Fruit fly (Drosophila melanogaster) whole organism, prepupa: ENCODE measurements around the gene Bx42.
"Not testable (repeated sequence)": the region's sequence is repeated elsewhere in the genome, so short reads cannot be mapped to it uniquely, and the experiment has no call there.

Source experiments
- CG11294 ChIP-seq: fragments of 200-800 bp; sonication (Bioruptor generic); IDR thresholded peaks from 2 replicates; pipeline ENCODE4 v1.3.6; 2022; ENCODE audit warnings: missing biosample characterization, missing genetic modification characterization
- CG11762 ChIP-seq: fragments of 200-800 bp; sonication (Bioruptor generic); optimal IDR thresholded peaks from 3 replicates; lab custom pipeline; 2016; ENCODE audit warnings: missing biosample characterization, missing genetic modification characterization; ENCODE audit not compliant: insufficient read depth
- CG11902 ChIP-seq: fragments of 200-800 bp; sonication (Bioruptor generic); optimal IDR thresholded peaks from 3 replicates; lab custom pipeline; 2016; ENCODE audit warnings: missing biosample characterization, missing genetic modification characterization
- CG1621 ChIP-seq: fragments of 200-800 bp; sonication (Bioruptor generic); optimal IDR thresholded peaks from 3 replicates; lab custom pipeline; 2018; ENCODE audit warnings: missing biosample characterization, mild to moderate bottlenecking, missing genetic modification characterization
- CG31627 ChIP-seq: fragments of 200-800 bp; sonication (Bioruptor generic); optimal IDR thresholded peaks from 3 replicates; lab custom pipeline; 2016; ENCODE audit warnings: missing biosample characterization, missing genetic modification characterization
- CG34406 ChIP-seq: fragments of 200-800 bp; sonication (Bioruptor generic); optimal IDR thresholded peaks from 3 replicates; lab custom pipeline; 2016; ENCODE audit warnings: missing biosample characterization, missing genetic modification characterization
- CG3919 ChIP-seq: fragments of 200-800 bp; sonication (Bioruptor generic); optimal IDR thresholded peaks from 3 replicates; lab custom pipeline; 2016; ENCODE audit warnings: missing biosample characterization, missing genetic modification characterization
- CG6163 ChIP-seq: fragments of 200-800 bp; sonication (Bioruptor generic); IDR thresholded peaks from 3 replicates; pipeline ENCODE4 v1.3.6; 2022; ENCODE audit warnings: missing biosample characterization, missing genetic modification characterization
- CG6792 ChIP-seq: fragments of 200-800 bp; sonication (Bioruptor generic); optimal IDR thresholded peaks from 3 replicates; lab custom pipeline; 2016; ENCODE audit warnings: missing biosample characterization, missing genetic modification characterization
- CG6808 ChIP-seq: fragments of 200-800 bp; sonication (Bioruptor generic); optimal IDR thresholded peaks from 3 replicates; lab custom pipeline; 2017; ENCODE audit warnings: missing biosample characterization, missing genetic modification characterization, mild to moderate bottlenecking, moderate library complexity, missing genetic modification reagents
- CG6854 ChIP-seq: fragments of 200-800 bp; sonication (Bioruptor generic); optimal IDR thresholded peaks from 2 replicates; lab custom pipeline; 2017; ENCODE audit warnings: missing biosample characterization, mild to moderate bottlenecking, missing genetic modification characterization
- CG7368 ChIP-seq: fragments of 200-800 bp; sonication (Bioruptor generic); optimal IDR thresholded peaks from 3 replicates; lab custom pipeline; 2016; ENCODE audit warnings: missing biosample characterization, missing genetic modification characterization
- Eip78C ChIP-seq: fragments of 200-800 bp; sonication (Bioruptor generic); peaks from one replicate; lab custom pipeline; 2016; ENCODE audit warnings: missing biosample characterization, missing genetic modification characterization
- Ets96B ChIP-seq: fragments of 200-800 bp; optimal IDR thresholded peaks from 2 replicates; lab custom pipeline; 2019; ENCODE audit warnings: missing biosample characterization, mild to moderate bottlenecking, missing genetic modification characterization, moderate library complexity
- Gug ChIP-seq: fragments of 200-800 bp; sonication (Bioruptor generic); IDR thresholded peaks from 2 replicates; pipeline ENCODE4 v1.3.6; 2022; ENCODE audit warnings: missing biosample characterization, missing genetic modification characterization
- Hr38 ChIP-seq: sonication (Bioruptor generic); optimal IDR thresholded peaks from 2 replicates; lab custom pipeline; 2016; ENCODE audit warnings: missing biosample characterization, missing genetic modification characterization
- Hr39 ChIP-seq: fragments of 200-800 bp; sonication (Bioruptor generic); optimal IDR thresholded peaks from 2 replicates; lab custom pipeline; 2016; ENCODE audit warnings: missing biosample characterization, missing genetic modification characterization
- Hr4 ChIP-seq: fragments of 200-800 bp; sonication (Bioruptor generic); optimal IDR thresholded peaks from 3 replicates; lab custom pipeline; 2016; ENCODE audit warnings: missing biosample characterization, missing genetic modification characterization
- Sox102F ChIP-seq: fragments of 200-800 bp; sonication (Bioruptor generic); optimal IDR thresholded peaks from 2 replicates; lab custom pipeline; 2016; ENCODE audit warnings: missing biosample characterization, mild to moderate bottlenecking, missing genetic modification characterization
- Sox14 ChIP-seq: fragments of 200-800 bp; sonication (Bioruptor generic); optimal IDR thresholded peaks from 3 replicates; lab custom pipeline; 2016; ENCODE audit warnings: missing biosample characterization, missing genetic modification characterization
- achi ChIP-seq: fragments of 200-800 bp; sonication (Bioruptor generic); optimal IDR thresholded peaks from 3 replicates; lab custom pipeline; 2016; ENCODE audit warnings: missing biosample characterization, missing genetic modification characterization
- acj6 ChIP-seq: fragments of 200-800 bp; sonication (Bioruptor generic); optimal IDR thresholded peaks from 3 replicates; lab custom pipeline; 2016; ENCODE audit warnings: missing biosample characterization, missing genetic modification characterization
- cyc ChIP-seq: fragments of 200-800 bp; sonication (Bioruptor generic); optimal IDR thresholded peaks from 3 replicates; lab custom pipeline; 2016; ENCODE audit warnings: missing biosample characterization, missing genetic modification characterization
- dac ChIP-seq: fragments of 200-800 bp; sonication (Bioruptor generic); optimal IDR thresholded peaks from 2 replicates; lab custom pipeline; 2017; ENCODE audit warnings: missing biosample characterization, mild to moderate bottlenecking, missing genetic modification characterization
- eg ChIP-seq: fragments of 200-800 bp; sonication (Bioruptor generic); IDR thresholded peaks from 3 replicates; pipeline ENCODE4 v1.3.6; 2022; ENCODE audit warnings: missing biosample characterization, missing genetic modification characterization
- esn ChIP-seq: fragments of 200-800 bp; sonication (Bioruptor generic); optimal IDR thresholded peaks from 2 replicates; lab custom pipeline; 2016; ENCODE audit warnings: missing biosample characterization, mild to moderate bottlenecking, missing genetic modification characterization, moderate library complexity
- fd59A ChIP-seq: fragments of 200-800 bp; sonication (Bioruptor generic); optimal IDR thresholded peaks from 2 replicates; lab custom pipeline; 2017; ENCODE audit warnings: missing biosample characterization, mild to moderate bottlenecking, missing genetic modification characterization, missing genetic modification reagents
- fd85E ChIP-seq: fragments of 200-800 bp; sonication (Bioruptor generic); optimal IDR thresholded peaks from 3 replicates; lab custom pipeline; 2016; ENCODE audit warnings: missing biosample characterization, missing genetic modification characterization
- fkh ChIP-seq: fragments of 200-800 bp; sonication (Bioruptor generic); optimal IDR thresholded peaks from 3 replicates; lab custom pipeline; 2017; ENCODE audit warnings: missing biosample characterization, mild to moderate bottlenecking, missing genetic modification characterization, moderate library complexity
- lz ChIP-seq: fragments of 200-800 bp; sonication (Bioruptor generic); optimal IDR thresholded peaks from 3 replicates; lab custom pipeline; 2016; ENCODE audit warnings: missing biosample characterization, missing genetic modification characterization
- pdm3 ChIP-seq: fragments of 200-800 bp; sonication (Bioruptor generic); optimal IDR thresholded peaks from 3 replicates; lab custom pipeline; 2016; ENCODE audit warnings: missing biosample characterization, missing genetic modification characterization
- spab ChIP-seq: fragments of 200-800 bp; sonication (Bioruptor generic); optimal IDR thresholded peaks from 2 replicates; lab custom pipeline; 2017; ENCODE audit warnings: missing biosample characterization, mild to moderate bottlenecking, missing genetic modification characterization, missing genetic modification reagents
- svp ChIP-seq: fragments of 200-800 bp; sonication (Bioruptor generic); peaks from one replicate; lab custom pipeline; 2016; ENCODE audit warnings: missing biosample characterization, missing genetic modification characterization
- topi ChIP-seq: fragments of 200-800 bp; sonication (Bioruptor generic); optimal IDR thresholded peaks from 3 replicates; lab custom pipeline; 2016; ENCODE audit warnings: missing biosample characterization, missing genetic modification characterization

Gene Bx42

DNA sequence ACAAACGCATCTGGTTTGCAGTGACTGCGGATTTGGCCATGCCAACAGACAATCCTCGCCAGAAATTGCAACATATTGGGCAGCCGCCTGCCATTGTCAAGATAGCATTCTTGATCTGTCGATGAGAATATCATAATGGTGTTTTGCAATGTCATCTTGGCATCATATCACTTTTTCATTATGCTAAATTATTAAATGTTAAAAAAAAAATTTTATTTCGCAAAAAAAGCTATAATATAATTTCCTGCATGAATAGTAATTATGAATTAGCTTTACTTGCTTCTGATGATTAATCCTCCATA, 16.4 kb downstream of the Bx42 start:
- TF ChIP-seq svp (GFP tag; lab: Kevin White, UChicago) (peak; percentile 72), CG6792 (GFP tag; lab: Kevin White, UChicago) (no peak)

- TF ChIP-seq CG6808 (GFP tag; lab: Kevin White, UChicago) (no peak), CG1621 (no peak), CG34406 (GFP tag; lab: Kevin White, UChicago) (no peak), CG6854 (GFP tag; lab: Kevin White, UChicago) (peak; percentile 23), fd85E (GFP tag; lab: Kevin White, UChicago) (no peak), CG6163 (GFP tag; lab: Robert Waterston, UW) (no peak), Hr39 (GFP tag; lab: Kevin White, UChicago) (no peak), CG31627 (GFP tag; lab: Kevin White, UChicago) (no peak), lz (GFP tag; lab: Kevin White, UChicago) (no peak), Eip78C (GFP tag; lab: Kevin White, UChicago) (peak; percentile 51), svp (GFP tag; lab: Kevin White, UChicago) (peak; percentile 88), Hr38 (GFP tag; lab: Kevin White, UChicago) (no peak), Sox14 (GFP tag; lab: Kevin White, UChicago) (peak; percentile 71), topi (GFP tag; lab: Kevin White, UChicago) (no peak), cyc (GFP tag; lab: Kevin White, UChicago) (no peak), acj6 (no peak), dac (no peak), achi (GFP tag; lab: Kevin White, UChicago) (peak; percentile 18), Ets96B (tag; lab: Kevin White, UChicago) (no peak), eg (no peak), CG11902 (GFP tag; lab: Kevin White, UChicago) (no peak), CG7368 (GFP tag; lab: Kevin White, UChicago) (no peak), fd59A (GFP tag; lab: Kevin White, UChicago) (no peak), esn (GFP tag; lab: Kevin White, UChicago) (peak; percentile 3), Sox102F (GFP tag; lab: Kevin White, UChicago) (no peak), CG11294 (GFP tag; lab: Robert Waterston, UW) (no peak), CG11762 (no peak), pdm3 (no peak), spab (GFP tag; lab: Kevin White, UChicago) (no peak), CG3919 (GFP tag; lab: Kevin White, UChicago) (no peak), Gug (no peak), fkh (no peak)
These were observed 16.9 kb downstream of the Bx42 start, which contains the start of gene CCT2 for dm6 chrX:9089254-9090056. Gene CCT2, plus strand, starts transcription at chrX:9089513.

- TF ChIP-seq eg; CG3919 (GFP tag; lab: Kevin White, UChicago); pdm3: not testable (repeated sequence)
These were observed 18.4 kb downstream of the Bx42 start, which contains the start of gene CG6999 for dm6 chrX:9087920-9088417. Gene CG6999, plus strand, starts transcription at chrX:9088367.

DNA sequence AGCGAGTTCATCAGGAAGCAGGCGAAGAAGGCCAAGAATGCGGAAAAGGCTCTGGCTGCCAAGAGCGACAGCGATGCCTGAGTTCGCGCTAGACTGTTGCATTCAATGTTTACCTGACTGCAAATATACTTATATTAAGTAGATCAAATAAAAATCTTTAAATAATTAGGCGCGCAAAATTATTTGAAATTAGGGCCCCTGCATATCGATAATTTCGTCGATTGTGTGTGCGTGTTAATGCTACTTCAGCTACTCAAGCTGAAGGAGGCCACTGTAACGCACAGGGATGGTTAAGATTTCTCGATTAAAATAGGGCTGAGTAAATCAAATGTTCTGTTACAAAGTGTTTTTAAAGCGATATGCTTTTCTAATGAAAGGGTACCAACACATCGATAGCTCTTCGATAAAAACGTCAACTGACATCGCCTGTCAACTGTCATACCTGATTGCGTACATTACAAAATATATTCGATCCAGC, 19.7 kb downstream of the Bx42 start, which contains the start of gene CG32706:
CG32706 (plus strand) TSS at position 428 of the 478 bp plus-strand sequence.
- not testable (repeated sequence) for TF ChIP-seq Hr4; Hr38 (GFP tag; lab: Kevin White, UChicago); topi (GFP tag; lab: Kevin White, UChicago)
